Fruit fly (Drosophila melanogaster) whole organism, embryonic: ENCODE measurements around the gene CG15741.
A peak's percentile ranks its signal among the peaks of the same experiment; 100 is the strongest.

Experiments used
- ATbp ChIP-seq: fragments of 200-800 bp; sonication (Bioruptor generic); optimal IDR thresholded peaks from 2 replicates; lab custom pipeline; 2017; ENCODE audit warnings: missing biosample characterization, mild to moderate bottlenecking, missing genetic modification characterization, missing genetic modification reagents
- Abd-B ChIP-seq: fragments of 200-800 bp; sonication (Bioruptor generic); optimal IDR thresholded peaks from 2 replicates; lab custom pipeline; 2018; ENCODE audit warnings: missing biosample characterization, mild to moderate bottlenecking, missing genetic modification characterization, moderate library complexity
- CG12236 ChIP-seq: fragments of 200-800 bp; sonication (Bioruptor generic); optimal IDR thresholded peaks from 2 replicates; lab custom pipeline; 2016; ENCODE audit warnings: missing biosample characterization, missing genetic modification characterization
- CG13287 ChIP-seq: fragments of 200-800 bp; sonication (Bioruptor generic); IDR thresholded peaks from 2 replicates; pipeline ENCODE4 v1.3.6; 2022; ENCODE audit warnings: missing biosample characterization, missing genetic modification characterization; ENCODE audit not compliant: partially characterized antibody
- CG14965 ChIP-seq: fragments of 200-800 bp; sonication (Bioruptor generic); optimal IDR thresholded peaks from 2 replicates; lab custom pipeline; 2016; ENCODE audit warnings: missing biosample characterization, missing genetic modification characterization, borderline replicate concordance
- CG15073 ChIP-seq: fragments of 200-800 bp; sonication (Bioruptor generic); optimal IDR thresholded peaks from 2 replicates; lab custom pipeline; 2016; ENCODE audit warnings: missing biosample characterization, missing genetic modification characterization
- CG17328 ChIP-seq: fragments of 200-800 bp; sonication (Bioruptor generic); IDR thresholded peaks from 2 replicates; pipeline ENCODE4 v1.3.6; 2022; ENCODE audit warnings: missing biosample characterization, missing genetic modification characterization
- CG17361 ChIP-seq: fragments of 200-800 bp; sonication (Bioruptor generic); IDR thresholded peaks from 3 replicates; pipeline ENCODE4 v1.3.6; 2022; ENCODE audit warnings: missing biosample characterization, missing genetic modification characterization
- CG17912 ChIP-seq: fragments of 200-800 bp; sonication (Bioruptor generic); optimal IDR thresholded peaks from 2 replicates; lab custom pipeline; 2018; ENCODE audit warnings: missing biosample characterization, mild to moderate bottlenecking, missing genetic modification characterization
- CG18476 ChIP-seq: fragments of 200-800 bp; sonication (Bioruptor generic); optimal IDR thresholded peaks from 2 replicates; lab custom pipeline; 2016; ENCODE audit warnings: missing biosample characterization, mild to moderate bottlenecking, missing genetic modification characterization
- CG18619 ChIP-seq: fragments of 200-800 bp; sonication (Bioruptor generic); optimal IDR thresholded peaks from 3 replicates; lab custom pipeline; 2017; ENCODE audit warnings: missing biosample characterization, mild to moderate bottlenecking, missing genetic modification characterization
- CG2712 ChIP-seq: fragments of 200-800 bp; optimal IDR thresholded peaks from 3 replicates; lab custom pipeline; 2019; ENCODE audit warnings: missing biosample characterization, mild to moderate bottlenecking, missing genetic modification characterization, moderate library complexity
- CG32767 ChIP-seq: fragments of 200-800 bp; sonication (Bioruptor generic); IDR thresholded peaks from 2 replicates; pipeline ENCODE4 v1.3.6; 2022; ENCODE audit warnings: missing biosample characterization, missing genetic modification characterization
- CG33557 ChIP-seq: fragments of 200-800 bp; sonication (Bioruptor generic); optimal IDR thresholded peaks from 2 replicates; lab custom pipeline; 2019; ENCODE audit warnings: missing biosample characterization, mild to moderate bottlenecking, missing genetic modification characterization, moderate library complexity
- CG34422 ChIP-seq: fragments of 200-800 bp; sonication (Bioruptor generic); IDR thresholded peaks from 3 replicates; pipeline ENCODE4 v1.3.6; 2022; ENCODE audit warnings: missing biosample characterization, missing genetic modification characterization
- CG42726 ChIP-seq: fragments of 200-800 bp; sonication (Bioruptor generic); IDR thresholded peaks from 2 replicates; pipeline ENCODE4 v1.3.6; 2022; ENCODE audit warnings: missing biosample characterization, missing genetic modification characterization; ENCODE audit not compliant: partially characterized antibody
- CG4404 ChIP-seq: fragments of 200-800 bp; sonication (Bioruptor generic); IDR thresholded peaks from 2 replicates; pipeline ENCODE4 v1.3.6; 2022; ENCODE audit warnings: missing biosample characterization, missing genetic modification characterization
- CG6765 ChIP-seq: fragments of 200-800 bp; sonication (Bioruptor generic); optimal IDR thresholded peaks from 3 replicates; lab custom pipeline; 2017; ENCODE audit warnings: missing biosample characterization, mild to moderate bottlenecking, missing genetic modification characterization
- CG8478 ChIP-seq: fragments of >200 bp; optimal IDR thresholded peaks from 2 replicates; lab custom pipeline; 2018
- CG8924 ChIP-seq: fragments of 200-800 bp; optimal IDR thresholded peaks from 3 replicates; lab custom pipeline; 2019; ENCODE audit warnings: missing biosample characterization, mild to moderate bottlenecking, missing genetic modification characterization, moderate library complexity
- CkIIα-i1 ChIP-seq: fragments of 200-800 bp; sonication (Bioruptor generic); IDR thresholded peaks from 2 replicates; pipeline ENCODE4 v1.3.6; 2022; ENCODE audit warnings: missing biosample characterization, missing genetic modification characterization
- HLH54F ChIP-seq: fragments of 200-800 bp; sonication (Bioruptor generic); optimal IDR thresholded peaks from 3 replicates; lab custom pipeline; 2016; ENCODE audit warnings: missing biosample characterization, missing genetic modification characterization
- HmgZ ChIP-seq: fragments of 200-800 bp; sonication (Bioruptor generic); optimal IDR thresholded peaks from 2 replicates; lab custom pipeline; 2018; ENCODE audit warnings: missing biosample characterization, mild to moderate bottlenecking, missing genetic modification characterization
- Hr39 ChIP-seq: fragments of >200 bp; optimal IDR thresholded peaks from 2 replicates; lab custom pipeline; 2017
- Mad ChIP-seq: fragments of 200-800 bp; sonication (Bioruptor generic); optimal IDR thresholded peaks from 2 replicates; lab custom pipeline; 2016; ENCODE audit warnings: missing biosample characterization, missing genetic modification characterization
- Med ChIP-seq: fragments of 200-800 bp; sonication (Bioruptor generic); peaks from one replicate; lab custom pipeline; 2016; ENCODE audit warnings: missing biosample characterization, missing genetic modification characterization, mild to moderate bottlenecking, inconsistent platforms, moderate library complexity
- Rfx ChIP-seq: fragments of 200-800 bp; sonication (Bioruptor generic); IDR thresholded peaks from 2 replicates; pipeline ENCODE4 v1.3.6; 2022; ENCODE audit warnings: missing biosample characterization, missing genetic modification characterization
- Trl ChIP-seq, 3 experiments: fragments of >200 bp in 2 of 3; fragments of 200-800 bp in 1 of 3; sonication (Bioruptor generic) in 1 of 3; optimal IDR thresholded peaks; 2 replicates in 1 of 3; 3 replicates in 2 of 3; lab custom pipeline; 2016 to 2017; ENCODE audit warnings: missing biosample characterization in 1 of 3, missing genetic modification characterization in 1 of 3
- Xrp1 ChIP-seq: fragments of 200-800 bp; sonication (Bioruptor generic); IDR thresholded peaks from 2 replicates; pipeline ENCODE4 v1.3.6; 2022; ENCODE audit warnings: missing biosample characterization, missing genetic modification characterization
- ac ChIP-seq: fragments of 200-800 bp; sonication (Bioruptor generic); optimal IDR thresholded peaks from 3 replicates; lab custom pipeline; 2017; ENCODE audit warnings: missing biosample characterization, mild to moderate bottlenecking, missing genetic modification characterization
- aop ChIP-seq: fragments of 200-800 bp; sonication (Bioruptor generic); IDR thresholded peaks from 2 replicates; pipeline ENCODE4 v1.3.6; 2022; ENCODE audit warnings: missing biosample characterization, missing genetic modification characterization
- bab2 ChIP-seq: fragments of 200-800 bp; sonication (Bioruptor generic); optimal IDR thresholded peaks from 2 replicates; lab custom pipeline; 2016; ENCODE audit warnings: missing biosample characterization, missing genetic modification characterization
- corto ChIP-seq: fragments of 200-800 bp; sonication (Bioruptor generic); optimal IDR thresholded peaks from 2 replicates; lab custom pipeline; 2016; ENCODE audit warnings: missing biosample characterization, mild to moderate bottlenecking, missing genetic modification characterization, moderate library complexity
- cwo ChIP-seq: fragments of 200-800 bp; sonication (Bioruptor generic); optimal IDR thresholded peaks from 3 replicates; lab custom pipeline; 2017; ENCODE audit warnings: missing biosample characterization, missing genetic modification characterization, mild to moderate bottlenecking, moderate library complexity, missing genetic modification reagents
- da ChIP-seq: fragments of 200-800 bp; sonication (Bioruptor generic); optimal IDR thresholded peaks from 2 replicates; lab custom pipeline; 2016; ENCODE audit warnings: missing biosample characterization, missing genetic modification characterization
- disco-r ChIP-seq: fragments of 200-800 bp; sonication (Bioruptor generic); optimal IDR thresholded peaks from 2 replicates; lab custom pipeline; 2016; ENCODE audit warnings: missing biosample characterization, missing genetic modification characterization
- esg ChIP-seq: fragments of 200-800 bp; sonication (Bioruptor generic); conservative IDR thresholded peaks from 2 replicates; pipeline ENCODE4 v1.3.6; 2022; ENCODE audit warnings: missing biosample characterization, missing genetic modification characterization
- gsb ChIP-seq: fragments of 200-800 bp; sonication (Bioruptor generic); IDR thresholded peaks from 2 replicates; pipeline ENCODE4 v1.3.6; 2022; ENCODE audit warnings: missing biosample characterization, missing genetic modification characterization
- insv ChIP-seq, 2 experiments: fragments of 200-800 bp; sonication (Bioruptor generic); optimal IDR thresholded peaks; 3 replicates each; lab custom pipeline; 2016 to 2018; ENCODE audit warnings: missing biosample characterization in 2 of 2, missing genetic modification characterization in 2 of 2
- klu ChIP-seq: fragments of 200-800 bp; sonication (Bioruptor generic); IDR thresholded peaks from 2 replicates; pipeline ENCODE4 v1.3.6; 2022; ENCODE audit warnings: missing biosample characterization, missing genetic modification characterization
- oc ChIP-seq: fragments of 200-800 bp; sonication (Bioruptor generic); optimal IDR thresholded peaks from 2 replicates; lab custom pipeline; 2018; ENCODE audit warnings: missing biosample characterization, mild to moderate bottlenecking, missing genetic modification characterization, moderate library complexity
- odd ChIP-seq: fragments of 200-800 bp; sonication (Bioruptor generic); optimal IDR thresholded peaks from 2 replicates; lab custom pipeline; 2017; ENCODE audit warnings: missing biosample characterization, mild to moderate bottlenecking, missing genetic modification characterization
- pum ChIP-seq: fragments of 200-800 bp; sonication (Bioruptor generic); optimal IDR thresholded peaks from 2 replicates; lab custom pipeline; 2016; ENCODE audit warnings: missing biosample characterization, missing genetic modification characterization
- pzg ChIP-seq: fragments of 200-800 bp; sonication (Bioruptor generic); optimal IDR thresholded peaks from 3 replicates; lab custom pipeline; 2018; ENCODE audit warnings: missing biosample characterization, mild to moderate bottlenecking, missing genetic modification characterization, moderate library complexity
- repo ChIP-seq: fragments of 200-800 bp; sonication (Bioruptor generic); optimal IDR thresholded peaks from 2 replicates; lab custom pipeline; 2016; ENCODE audit warnings: missing biosample characterization, missing genetic modification characterization
- ro ChIP-seq: fragments of 200-800 bp; sonication (Bioruptor generic); IDR thresholded peaks from 2 replicates; pipeline ENCODE4 v1.3.6; 2022; ENCODE audit warnings: missing biosample characterization, missing genetic modification characterization
- sens-2 ChIP-seq: fragments of 200-800 bp; sonication (Bioruptor generic); IDR thresholded peaks from 2 replicates; pipeline ENCODE4 v1.3.6; 2022; ENCODE audit warnings: missing biosample characterization, missing genetic modification characterization
- sr ChIP-seq: fragments of 200-800 bp; sonication (Bioruptor generic); IDR thresholded peaks from 3 replicates; pipeline ENCODE4 v1.3.6; 2022; ENCODE audit warnings: missing biosample characterization, missing genetic modification characterization
- stwl ChIP-seq: fragments of 200-800 bp; sonication (Bioruptor generic); optimal IDR thresholded peaks from 3 replicates; lab custom pipeline; 2018; ENCODE audit warnings: missing biosample characterization, mild to moderate bottlenecking, missing genetic modification characterization, moderate library complexity
- tll ChIP-seq, 2 experiments: fragments of 200-800 bp in 1 of 2; fragments of >200 bp in 1 of 2; sonication (Bioruptor generic) in 1 of 2; optimal IDR thresholded peaks; 2 replicates each; lab custom pipeline; 2017 to 2019; ENCODE audit warnings: missing biosample characterization in 2 of 2, missing genetic modification characterization in 2 of 2, mild to moderate bottlenecking in 1 of 2, moderate library complexity in 1 of 2

CG15741 gene

dm6 chrX:11848507-11849264 lies 10.9 kb upstream of the CG15741 start (continued):
- TF ChIP-seq CG13287 (GFP tag; lab: Robert Waterston, UW) (no peak), ATbp (GFP tag; lab: Kevin White, UChicago) (peak; percentile 45), CG4404 (GFP tag; lab: Robert Waterston, UW) (no peak), ac (no peak), Abd-B (GFP tag; lab: Kevin White, UChicago) (no peak), CG14965 (no peak), CG34422 (GFP tag; lab: Robert Waterston, UW) (no peak; the same call in 2 of the 3 replicates), CG17328 (GFP tag; lab: Robert Waterston, UW) (peak; percentile 57), CG8924 (tag; lab: Kevin White, UChicago) (peak; percentile 65), esg (GFP tag; lab: Robert Waterston, UW) (0 out of 2 replicates have a peak, but pooled peaks have one; percentile 21), CG42726 (GFP tag; lab: Robert Waterston, UW) (no peak), stwl (tag; lab: Kevin White, UChicago) (no peak), CG6765 (GFP tag; lab: Kevin White, UChicago) (no peak), corto (GFP tag; lab: Kevin White, UChicago) (no peak), CG2712 (tag; lab: Kevin White, UChicago) (peak; percentile 53), HmgZ (tag; lab: Kevin White, UChicago) (no peak), da (GFP tag; lab: Kevin White, UChicago) (no peak), gsb (GFP tag; lab: Robert Waterston, UW) (no peak), sr (GFP tag; lab: Robert Waterston, UW) (no peak), Xrp1 (GFP tag; lab: Robert Waterston, UW) (peak; percentile 65; the same call in 1 of the 2 replicates), cwo (GFP tag; lab: Kevin White, UChicago) (peak; percentile 43), CG17912 (GFP tag; lab: Kevin White, UChicago) (no peak), CG18476 (peak; percentile 15), Rfx (GFP tag; lab: Robert Waterston, UW) (0 out of 2 replicates have a peak, but pooled peaks have one; percentile 36), insv (GFP tag; optimal IDR thresholded peaks at IDR 0.05; lab: Kevin White, UChicago) (no peak), CG17361 (GFP tag; lab: Robert Waterston, UW) (peak; percentile 54; the same call in 2 of the 3 replicates), pum (GFP tag; lab: Kevin White, UChicago) (no peak), tll (GFP tag; optimal IDR thresholded peaks at IDR 0.05; lab: Kevin White, UChicago) (no peak), repo (no peak), klu (GFP tag; lab: Robert Waterston, UW) (no peak), HLH54F (GFP tag; lab: Kevin White, UChicago) (no peak), bab2 (no peak), CG33557 (no peak), Med (GFP tag; lab: Kevin White, UChicago) (peak; percentile 34), CG32767 (GFP tag; lab: Robert Waterston, UW) (no peak), odd (GFP tag; lab: Kevin White, UChicago) (no peak), ro (GFP tag; lab: Robert Waterston, UW) (no peak), Mad (GFP tag; lab: Kevin White, UChicago) (no peak), CG18619 (GFP tag; lab: Kevin White, UChicago) (no peak), CkIIα-i1 (GFP tag; lab: Robert Waterston, UW) (no peak), CG15073 (GFP tag; lab: Kevin White, UChicago) (no peak), Hr39 (lab: Kevin White, UChicago) (no peak), CG12236 (no peak), oc (peak; percentile 41), pzg (no peak), CG8478 (no peak), sens-2 (no peak), Trl (optimal IDR thresholded peaks at IDR 0.05; lab: Kevin White, UChicago) (peak in 1 of 2 experiments; percentile 11), Trl (GFP tag; optimal IDR thresholded peaks at IDR 0.05; lab: Kevin White, UChicago) (no peak), disco-r (GFP tag; lab: Kevin White, UChicago) (no peak), aop (GFP tag; lab: Robert Waterston, UW) (no peak)
